Comparison of ENCODE assay signal across 5 fruit fly cellular contexts in genomic region chr3R:21273427-21274038, dm6.
TF ChIP-seq lines count a peak whose summit lies in the region.

Gene CG3308 (minus strand): TSS chr3R:21273817.

- peak; percentile 4 for TF ChIP-seq CTCF in whole organism, embryonic (GFP tag; optimal IDR thresholded peaks at IDR 0.05; lab: Kevin White, UChicago)

TF ChIP-seq in whole organism, adult, 20 proteins besides CTCF, POLR2A, EP300 and RAD21 (continues in another document):
- TF ChIP-seq pad (GFP tag; optimal IDR thresholded peaks at IDR 0.05; lab: Kevin White, UChicago) (peak; percentile 60), kay (GFP tag; lab: Kevin White, UChicago; ENCODE audit: borderline replicate concordance) (peak; percentile 79), ovo (GFP tag; optimal IDR thresholded peaks at IDR 0.05; lab: Kevin White, UChicago) (no peak), Hr96 (GFP tag; optimal IDR thresholded peaks at IDR 0.05; lab: Kevin White, UChicago) (peak; percentile 54), CG5204 (GFP tag; optimal IDR thresholded peaks at IDR 0.05; lab: Kevin White, UChicago) (no peak), Clk (GFP tag; optimal IDR thresholded peaks at IDR 0.05; lab: Kevin White, UChicago) (peak; percentile 12), cic (GFP tag; optimal IDR thresholded peaks at IDR 0.05; lab: Kevin White, UChicago) (peak; percentile 64), CG1620 (GFP tag; optimal IDR thresholded peaks at IDR 0.05; lab: Kevin White, UChicago) (peak; percentile 66), CG12768 (GFP tag; optimal IDR thresholded peaks at IDR 0.05; lab: Kevin White, UChicago) (peak; percentile 51), CG7101 (tag; optimal IDR thresholded peaks at IDR 0.05; lab: Kevin White, UChicago) (peak; percentile 69), CG14711 (tag; optimal IDR thresholded peaks at IDR 0.05; lab: Kevin White, UChicago) (peak; percentile 51), cnc (optimal IDR thresholded peaks at IDR 0.05; lab: Kevin White, UChicago) (no peak), bab1 (GFP tag; optimal IDR thresholded peaks at IDR 0.05; lab: Kevin White, UChicago) (peak; percentile 57), toe (GFP tag; optimal IDR thresholded peaks at IDR 0.05; lab: Kevin White, UChicago) (peak; percentile 40), CG7045 (GFP tag; optimal IDR thresholded peaks at IDR 0.05; lab: Kevin White, UChicago) (peak; percentile 48), CG11617 (GFP tag; optimal IDR thresholded peaks at IDR 0.05; lab: Kevin White, UChicago) (peak; percentile 56), CG33017 (tag; optimal IDR thresholded peaks at IDR 0.05; lab: Kevin White, UChicago) (peak; percentile 52), Mnt (GFP tag; optimal IDR thresholded peaks at IDR 0.05; lab: Kevin White, UChicago) (peak; percentile 65)

TF ChIP-seq in whole organism, embryonic, 481 proteins besides CTCF, POLR2A, EP300 and RAD21 (continues in another document):
- TF ChIP-seq gcm2 (GFP tag; optimal IDR thresholded peaks at IDR 0.05; lab: Kevin White, UChicago) (no peak), CG6813 (GFP tag; optimal IDR thresholded peaks at IDR 0.05; lab: Kevin White, UChicago) (no peak), ems (GFP tag; optimal IDR thresholded peaks at IDR 0.05; lab: Kevin White, UChicago) (peak; percentile 67), CG2678 (tag; optimal IDR thresholded peaks at IDR 0.05; lab: Kevin White, UChicago) (no peak), ATbp (GFP tag; optimal IDR thresholded peaks at IDR 0.05; lab: Kevin White, UChicago) (no peak), CG6254 (GFP tag; optimal IDR thresholded peaks at IDR 0.05; lab: Kevin White, UChicago) (no peak), CG10321 (GFP tag; IDR thresholded peaks at IDR 0.05; lab: Robert Waterston, UW) (no peak), Hr51 (GFP tag; optimal IDR thresholded peaks at IDR 0.05; lab: Kevin White, UChicago) (peak in 1 of 2 experiments; percentile 10), cas (GFP tag; IDR thresholded peaks at IDR 0.05; lab: Robert Waterston, UW) (no peak), CG13287 (GFP tag; IDR thresholded peaks at IDR 0.05; lab: Robert Waterston, UW; ENCODE audit: partially characterized antibody) (peak; percentile 87), zen2 (GFP tag; IDR thresholded peaks at IDR 0.05; lab: Robert Waterston, UW; ENCODE audit: partially characterized antibody) (no peak; the same call in 2 of the 3 replicates), CG4424 (GFP tag; optimal IDR thresholded peaks at IDR 0.05; lab: Kevin White, UChicago) (peak; percentile 23), Vsx1 (GFP tag; optimal IDR thresholded peaks at IDR 0.05; lab: Kevin White, UChicago) (peak; percentile 62), CG3281 (GFP tag; optimal IDR thresholded peaks at IDR 0.05; lab: Kevin White, UChicago) (peak; percentile 14), fd3F (GFP tag; optimal IDR thresholded peaks at IDR 0.05; lab: Kevin White, UChicago) (no peak), dm (GFP tag; optimal IDR thresholded peaks at IDR 0.05; lab: Kevin White, UChicago) (peak; percentile 29), CG15269 (tag; optimal IDR thresholded peaks at IDR 0.05; lab: Kevin White, UChicago) (no peak), chm (GFP tag; IDR thresholded peaks at IDR 0.05; lab: Robert Waterston, UW) (0 out of 2 replicates have a peak, but pooled peaks have one; percentile 29)

TF ChIP-seq in whole organism, prepupa, 60 proteins besides CTCF, POLR2A, EP300 and RAD21 (continues in another document):
- TF ChIP-seq CG6163 (GFP tag; IDR thresholded peaks at IDR 0.05; lab: Robert Waterston, UW) (no peak), OdsH (GFP tag; optimal IDR thresholded peaks at IDR 0.05; lab: Kevin White, UChicago) (peak; percentile 34), dac (GFP tag; optimal IDR thresholded peaks at IDR 0.05; lab: Kevin White, UChicago) (no peak), ss (GFP tag; optimal IDR thresholded peaks at IDR 0.05; lab: Kevin White, UChicago) (peak in 1 of 2 experiments; percentile 7), CG32006 (GFP tag; optimal IDR thresholded peaks at IDR 0.05; lab: Kevin White, UChicago) (no peak), fd85E (GFP tag; optimal IDR thresholded peaks at IDR 0.05; lab: Kevin White, UChicago) (no peak), dsx (GFP tag; optimal IDR thresholded peaks at IDR 0.05; lab: Kevin White, UChicago; ENCODE audit: poor library complexity, severe bottlenecking) (no peak), Eip75B (GFP tag; optimal IDR thresholded peaks at IDR 0.05; lab: Kevin White, UChicago) (peak; percentile 29), topi (GFP tag; optimal IDR thresholded peaks at IDR 0.05; lab: Kevin White, UChicago) (no peak), fkh (GFP tag; optimal IDR thresholded peaks at IDR 0.05; lab: Kevin White, UChicago) (no peak), CG6808 (GFP tag; optimal IDR thresholded peaks at IDR 0.05; lab: Kevin White, UChicago) (no peak), Hr38 (GFP tag; optimal IDR thresholded peaks at IDR 0.05; lab: Kevin White, UChicago) (no peak), salr (GFP tag; optimal IDR thresholded peaks at IDR 0.05; lab: Kevin White, UChicago) (no peak), CG31627 (GFP tag; optimal IDR thresholded peaks at IDR 0.05; lab: Kevin White, UChicago) (peak; percentile 35), CG10669 (GFP tag; optimal IDR thresholded peaks at IDR 0.05; lab: Kevin White, UChicago) (no peak), CG11902 (GFP tag; optimal IDR thresholded peaks at IDR 0.05; lab: Kevin White, UChicago) (no peak), pdm3 (GFP tag; optimal IDR thresholded peaks at IDR 0.05; lab: Kevin White, UChicago) (no peak), Sox102F (GFP tag; optimal IDR thresholded peaks at IDR 0.05; lab: Kevin White, UChicago) (peak; percentile 15), CG34406 (GFP tag; optimal IDR thresholded peaks at IDR 0.05; lab: Kevin White, UChicago) (no peak), Hr39 (GFP tag; optimal IDR thresholded peaks at IDR 0.05; lab: Kevin White, UChicago) (peak; percentile 16)

TF ChIP-seq in whole organism, pupa, 21 proteins besides CTCF, POLR2A, EP300 and RAD21:
- TF ChIP-seq CG12605 (GFP tag; IDR thresholded peaks at IDR 0.05; lab: Robert Waterston, UW) (0 out of 2 replicates have a peak, but pooled peaks have one; percentile 3), CG8159 (tag; optimal IDR thresholded peaks at IDR 0.05; lab: Kevin White, UChicago) (no peak)
TF ChIP-seq in whole organism, pupa: peak in this region for 1.

TF ChIP-seq in whole organism, wandering third instar larva, 38 proteins besides CTCF, POLR2A, EP300 and RAD21:
- TF ChIP-seq Sp1 (GFP tag; optimal IDR thresholded peaks at IDR 0.05; lab: Kevin White, UChicago) (peak; percentile 22), rgr (GFP tag; optimal IDR thresholded peaks at IDR 0.05; lab: Kevin White, UChicago) (peak; percentile 57), sv (GFP tag; optimal IDR thresholded peaks at IDR 0.05; lab: Kevin White, UChicago) (peak; percentile 8), jim (GFP tag; optimal IDR thresholded peaks at IDR 0.05; lab: Kevin White, UChicago) (no peak), Rel (GFP tag; optimal IDR thresholded peaks at IDR 0.05; lab: Kevin White, UChicago) (no peak), Rel (tag; optimal IDR thresholded peaks at IDR 0.05; lab: Kevin White, UChicago) (peak; percentile 51), GATAd (GFP tag; optimal IDR thresholded peaks at IDR 0.05; lab: Kevin White, UChicago) (peak; percentile 59), Dfd (GFP tag; optimal IDR thresholded peaks at IDR 0.05; lab: Kevin White, UChicago) (no peak), Myc (optimal IDR thresholded peaks at IDR 0.05; lab: Kevin White, UChicago) (no peak), fru (GFP tag; optimal IDR thresholded peaks at IDR 0.05; lab: Kevin White, UChicago) (peak; percentile 51), h (GFP tag; optimal IDR thresholded peaks at IDR 0.05; lab: Kevin White, UChicago) (peak; percentile 61), Jra (GFP tag; optimal IDR thresholded peaks at IDR 0.05; lab: Kevin White, UChicago) (peak; percentile 43), sage (GFP tag; optimal IDR thresholded peaks at IDR 0.05; lab: Kevin White, UChicago) (peak; percentile 3), Hnf4 (GFP tag; optimal IDR thresholded peaks at IDR 0.05; lab: Kevin White, UChicago) (peak; percentile 75), ey (GFP tag; optimal IDR thresholded peaks at IDR 0.05; lab: Kevin White, UChicago) (no peak), HLH106 (tag; optimal IDR thresholded peaks at IDR 0.05; lab: Kevin White, UChicago) (peak; percentile 35), Hr83 (GFP tag; optimal IDR thresholded peaks at IDR 0.05; lab: Kevin White, UChicago; ENCODE audit: poor library complexity, severe bottlenecking) (peak; percentile 85), OdsH (GFP tag; optimal IDR thresholded peaks at IDR 0.05; lab: Kevin White, UChicago) (peak; percentile 33), br (GFP tag; optimal IDR thresholded peaks at IDR 0.05; lab: Kevin White, UChicago) (peak; percentile 5), psq (GFP tag; optimal IDR thresholded peaks at IDR 0.05; lab: Kevin White, UChicago) (peak; percentile 18), CrebA (GFP tag; optimal IDR thresholded peaks at IDR 0.05; lab: Kevin White, UChicago; ENCODE audit: borderline replicate concordance) (no peak), foxo (GFP tag; optimal IDR thresholded peaks at IDR 0.05; lab: Kevin White, UChicago) (peak in 1 of 2 experiments; percentile 65)
